Fruit fly (Drosophila melanogaster): Measurements from ENCODE around the gene CG13712.

CG13712 gene

DNA sequence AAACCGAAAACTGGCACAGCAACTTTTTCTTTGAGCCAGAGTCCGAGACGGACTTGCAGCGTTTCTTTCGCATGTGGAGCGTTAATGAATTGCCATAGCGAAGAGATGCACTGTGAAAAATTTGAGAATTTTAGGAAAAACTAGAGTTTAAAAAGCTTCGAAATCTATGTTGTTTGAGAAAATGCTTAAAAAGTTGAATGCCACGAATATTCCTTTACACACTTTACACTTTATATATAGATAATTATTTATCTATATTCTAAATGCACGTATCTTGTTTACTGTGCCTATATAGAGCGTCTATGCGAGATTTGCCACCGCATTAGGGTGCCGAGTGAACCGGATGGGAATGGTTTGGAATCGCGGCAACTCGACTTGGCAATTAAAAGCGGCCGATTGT, 12.2 kb upstream of the CG13712 start:
- peak; percentile 52 for TF ChIP-seq CG34367 (tag; optimal IDR thresholded peaks at IDR 0.05)
- TF ChIP-seq CG10348 (GFP tag; IDR thresholded peaks at IDR 0.05), result peak; percentile 55; the same call in 1 of the 2 replicates
- peak; percentile 68 for TF ChIP-seq Pif1A (GFP tag; optimal IDR thresholded peaks at IDR 0.05)
- TF ChIP-seq CG8301 (tag; optimal IDR thresholded peaks at IDR 0.05), result peak; percentile 86
- TF ChIP-seq CG32121 (GFP tag; IDR thresholded peaks at IDR 0.05), result peak; percentile 93
- TF ChIP-seq fd96Ca (GFP tag; IDR thresholded peaks at IDR 0.05), result peak; percentile 69
- TF ChIP-seq rn (GFP tag; IDR thresholded peaks at IDR 0.05), result peak; percentile 79
- TF ChIP-seq Pif1B (GFP tag; optimal IDR thresholded peaks at IDR 0.05), result peak; percentile 72
- peak; percentile 81 for TF ChIP-seq CG12605 (GFP tag; IDR thresholded peaks at IDR 0.05)
- TF ChIP-seq Snoo (tag; optimal IDR thresholded peaks at IDR 0.05), result no peak
- TF ChIP-seq CG15710 (tag; optimal IDR thresholded peaks at IDR 0.05), result peak; percentile 54
- TF ChIP-seq CG4496 (GFP tag; IDR thresholded peaks at IDR 0.05), result peak; percentile 92
- TF ChIP-seq CG13204 (GFP tag; optimal IDR thresholded peaks at IDR 0.05), result no peak
- TF ChIP-seq CG17806 (tag; optimal IDR thresholded peaks at IDR 0.05), result peak; percentile 74
- no peak for TF ChIP-seq EcR (GFP tag; optimal IDR thresholded peaks at IDR 0.05)
- TF ChIP-seq CG14655 (GFP tag; optimal IDR thresholded peaks at IDR 0.05), result peak; percentile 85
- peak; percentile 68 for TF ChIP-seq CG8159 (tag; optimal IDR thresholded peaks at IDR 0.05)
- TF ChIP-seq Ets98B (GFP tag; IDR thresholded peaks at IDR 0.05), result peak; percentile 91
- TF ChIP-seq gl (tag; optimal IDR thresholded peaks at IDR 0.05), result no peak
- TF ChIP-seq D1 (tag; optimal IDR thresholded peaks at IDR 0.05), result peak; percentile 12
- peak; percentile 76 for TF ChIP-seq CG9948 (tag; optimal IDR thresholded peaks at IDR 0.05)

DNA sequence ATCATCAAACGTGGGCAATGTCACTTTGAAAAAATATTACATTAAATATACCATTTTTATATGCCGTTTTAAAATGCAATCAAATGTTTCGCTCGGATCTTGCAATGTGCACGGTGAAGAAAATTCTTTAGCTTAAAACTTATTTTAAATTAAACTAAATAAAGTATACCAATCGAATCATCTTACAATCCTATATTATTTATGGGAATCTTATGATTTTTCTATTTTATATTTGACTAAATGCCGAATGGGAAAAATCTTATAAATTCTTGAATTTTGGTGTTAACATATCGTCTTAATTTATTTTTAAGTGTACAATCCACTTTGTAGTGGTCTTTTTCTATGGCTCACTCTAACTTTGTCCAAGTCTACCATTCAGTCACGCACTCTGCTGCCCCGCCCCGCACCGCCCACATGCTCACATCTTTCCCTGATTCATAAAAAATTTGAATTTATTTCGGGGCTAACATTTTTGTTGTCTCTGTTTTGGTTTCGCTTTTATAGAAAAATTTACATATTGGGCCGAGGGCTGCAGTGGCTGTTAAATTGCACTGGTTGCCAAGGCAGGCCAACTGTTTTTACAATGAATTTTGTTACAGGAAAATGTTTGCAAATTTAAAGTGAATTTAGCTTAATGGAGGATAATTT, 10.9 kb upstream of the CG13712 start:
- TF ChIP-seq CG14655 (GFP tag; optimal IDR thresholded peaks at IDR 0.05), result peak; percentile 33
- peak; percentile 44 for TF ChIP-seq CG8301 (tag; optimal IDR thresholded peaks at IDR 0.05)
- no peak for TF ChIP-seq D1 (tag; optimal IDR thresholded peaks at IDR 0.05)

DNA sequence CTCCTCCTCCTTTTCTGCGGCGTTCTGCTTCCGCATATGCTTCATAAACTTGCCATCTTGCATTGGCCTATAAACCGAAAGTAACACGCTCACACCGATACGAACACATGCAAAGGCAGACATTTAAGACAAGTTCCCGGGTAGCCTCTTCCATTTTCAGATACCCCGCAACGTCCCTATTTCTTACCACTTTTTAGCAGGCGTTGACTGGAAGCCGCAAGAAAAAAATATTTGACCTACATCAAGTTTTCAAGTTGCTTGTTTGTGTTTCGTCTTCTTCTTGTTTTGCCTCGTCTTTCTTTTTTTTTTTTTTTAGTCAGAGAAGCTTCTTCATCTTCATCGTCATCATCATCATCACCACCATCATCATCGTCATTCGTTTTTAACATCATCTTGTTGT, 10.1 kb upstream of the CG13712 start:
- TF ChIP-seq gl (tag; optimal IDR thresholded peaks at IDR 0.05) (no peak), CG17806 (tag; optimal IDR thresholded peaks at IDR 0.05) (no peak), EcR (GFP tag; optimal IDR thresholded peaks at IDR 0.05) (peak; percentile 49), CG13204 (GFP tag; optimal IDR thresholded peaks at IDR 0.05) (no peak)

- TF ChIP-seq fd96Ca (GFP tag; IDR thresholded peaks at IDR 0.05), result 0 out of 3 replicates have a peak, but pooled peaks have one; percentile 23
- no peak for TF ChIP-seq CG17806 (tag; optimal IDR thresholded peaks at IDR 0.05)
- no peak for TF ChIP-seq Pif1B (GFP tag; optimal IDR thresholded peaks at IDR 0.05)
- TF ChIP-seq CG8301 (tag; optimal IDR thresholded peaks at IDR 0.05), result peak; percentile 59
- TF ChIP-seq CG13204 (GFP tag; optimal IDR thresholded peaks at IDR 0.05), result no peak
- peak; percentile 62 for TF ChIP-seq CG14655 (GFP tag; optimal IDR thresholded peaks at IDR 0.05)
- TF ChIP-seq D1 (tag; optimal IDR thresholded peaks at IDR 0.05), result no peak
Observed at dm6 chr3L:4708536-4708935, 1.2 kb downstream of the CG13712 start.

dm6 chr3L:4707831-4708230, 1.9 kb downstream of the CG13712 start:
- TF ChIP-seq fd96Ca (GFP tag; IDR thresholded peaks at IDR 0.05) (peak; percentile 87), CG8159 (tag; optimal IDR thresholded peaks at IDR 0.05) (peak; percentile 9), CG12605 (GFP tag; IDR thresholded peaks at IDR 0.05) (peak; percentile 82), gl (tag; optimal IDR thresholded peaks at IDR 0.05) (no peak), CG13204 (GFP tag; optimal IDR thresholded peaks at IDR 0.05) (no peak), Snoo (tag; optimal IDR thresholded peaks at IDR 0.05) (no peak), D1 (tag; optimal IDR thresholded peaks at IDR 0.05) (no peak), CG8301 (tag; optimal IDR thresholded peaks at IDR 0.05) (peak; percentile 94), EcR (GFP tag; optimal IDR thresholded peaks at IDR 0.05) (no peak), CG15710 (tag; optimal IDR thresholded peaks at IDR 0.05) (peak; percentile 42), CG9948 (tag; optimal IDR thresholded peaks at IDR 0.05) (peak; percentile 76), Pif1A (GFP tag; optimal IDR thresholded peaks at IDR 0.05) (peak; percentile 60), rn (GFP tag; IDR thresholded peaks at IDR 0.05) (peak; percentile 79), CG32121 (GFP tag; IDR thresholded peaks at IDR 0.05) (peak; percentile 66), CG10348 (GFP tag; IDR thresholded peaks at IDR 0.05) (peak; percentile 60; the same call in 1 of the 2 replicates), Ets98B (GFP tag; IDR thresholded peaks at IDR 0.05) (peak; percentile 85), Pif1B (GFP tag; optimal IDR thresholded peaks at IDR 0.05) (peak; percentile 54), CG17806 (tag; optimal IDR thresholded peaks at IDR 0.05) (peak; percentile 62), CG4496 (GFP tag; IDR thresholded peaks at IDR 0.05) (peak; percentile 92), CG14655 (GFP tag; optimal IDR thresholded peaks at IDR 0.05) (peak; percentile 93), CG34367 (tag; optimal IDR thresholded peaks at IDR 0.05) (peak; percentile 44)

DNA sequence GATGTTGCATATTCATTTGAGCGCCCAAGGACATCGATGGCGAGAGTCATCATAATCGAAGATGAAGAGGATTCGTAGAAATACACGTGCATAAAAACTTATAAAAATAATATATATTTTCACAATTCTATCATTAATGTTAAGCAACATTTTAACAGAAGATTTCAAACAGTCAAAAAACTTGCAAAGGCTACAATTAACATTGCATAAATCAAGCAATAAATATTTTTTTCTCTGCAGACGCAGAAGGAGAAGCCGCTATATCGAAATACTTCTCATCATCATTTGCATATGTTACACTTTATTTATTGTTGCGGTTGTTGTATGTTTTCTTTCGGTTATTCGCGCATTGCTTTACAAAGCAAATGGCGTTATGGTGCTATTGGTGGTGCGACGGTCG, 7.7 kb downstream of the CG13712 start:
- TF ChIP-seq Snoo (tag; optimal IDR thresholded peaks at IDR 0.05) (no peak), D1 (tag; optimal IDR thresholded peaks at IDR 0.05) (no peak), CG9948 (tag; optimal IDR thresholded peaks at IDR 0.05) (peak; percentile 14), fd96Ca (GFP tag; IDR thresholded peaks at IDR 0.05) (no peak), CG15710 (tag; optimal IDR thresholded peaks at IDR 0.05) (peak; percentile 43), CG34367 (tag; optimal IDR thresholded peaks at IDR 0.05) (no peak), CG8301 (tag; optimal IDR thresholded peaks at IDR 0.05) (no peak), Pif1A (GFP tag; optimal IDR thresholded peaks at IDR 0.05) (peak; percentile 25), CG8159 (tag; optimal IDR thresholded peaks at IDR 0.05) (peak; percentile 44), CG32121 (GFP tag; IDR thresholded peaks at IDR 0.05) (no peak), CG17806 (tag; optimal IDR thresholded peaks at IDR 0.05) (no peak), CG14655 (GFP tag; optimal IDR thresholded peaks at IDR 0.05) (no peak)
